Worm (Caenorhabditis elegans): ENCODE measurements around the gene T06E8.2.

The T06E8.2 gene

ce11 chrV:10031384-10032171, 4.6 kb downstream of the T06E8.2 start:
- TF ChIP-seq ets-5 (GFP tag; IDR thresholded peaks at IDR 0.05) (no peak), grh-1 (GFP tag; IDR thresholded peaks at IDR 0.05) (no peak; the same call in 1 of the 2 replicates), snpc-4 (tag; optimal IDR thresholded peaks at IDR 0.05) (no peak), mef-2 (tag; optimal IDR thresholded peaks at IDR 0.05) (no peak), ztf-11 (tag; optimal IDR thresholded peaks at IDR 0.05) (no peak), swsn-7 (tag; optimal IDR thresholded peaks at IDR 0.05) (peak; percentile 25), dsc-1 (tag; optimal IDR thresholded peaks at IDR 0.05) (peak; percentile 21), aly-2 (tag; optimal IDR thresholded peaks at IDR 0.05) (no peak), isw-1 (GFP tag; IDR thresholded peaks at IDR 0.05) (peak; percentile 30; the same call in 1 of the 2 replicates), unc-98 (GFP tag; IDR thresholded peaks at IDR 0.05) (no peak), lin-15B (tag; optimal IDR thresholded peaks at IDR 0.05) (no peak), sox-4 (tag; optimal IDR thresholded peaks at IDR 0.05) (no peak), rnt-1 (tag; optimal IDR thresholded peaks at IDR 0.05) (peak; percentile 18), egl-27 (tag; optimal IDR thresholded peaks at IDR 0.05) (no peak), C04F5.9 (tag; optimal IDR thresholded peaks at IDR 0.05) (no peak), hlh-17 (GFP tag; optimal IDR thresholded peaks at IDR 0.05; ENCODE audit: borderline replicate concordance) (no peak), fos-1 (tag; optimal IDR thresholded peaks at IDR 0.05) (no peak), nhr-11 (tag; optimal IDR thresholded peaks at IDR 0.05) (no peak), egl-13 (tag; optimal IDR thresholded peaks at IDR 0.05) (no peak), fkh-8 (tag; optimal IDR thresholded peaks at IDR 0.05) (no peak), nhr-71 (tag; optimal IDR thresholded peaks at IDR 0.05) (peak; percentile 67), nhr-20 (tag; optimal IDR thresholded peaks at IDR 0.05) (peak; percentile 55), pqm-1 (tag; optimal IDR thresholded peaks at IDR 0.05) (no peak), dpl-1 (GFP tag; optimal IDR thresholded peaks at IDR 0.05) (peak; percentile 91 to 95 (median 93)), hlh-4 (tag; optimal IDR thresholded peaks at IDR 0.05) (no peak), lin-14 (GFP tag; optimal IDR thresholded peaks at IDR 0.05) (peak; percentile 36), nhr-77 (tag; optimal IDR thresholded peaks at IDR 0.05) (peak; percentile 29), unc-30 (tag; optimal IDR thresholded peaks at IDR 0.05) (no peak), F16B12.6 (tag; optimal IDR thresholded peaks at IDR 0.05) (peak; percentile 92), snu-23 (GFP tag; optimal IDR thresholded peaks at IDR 0.05) (peak; percentile 70), lin-13 (GFP tag; optimal IDR thresholded peaks at IDR 0.05) (peak; percentile 59), fkh-10 (GFP tag; optimal IDR thresholded peaks at IDR 0.05) (no peak), nhr-28 (tag; optimal IDR thresholded peaks at IDR 0.05) (no peak), ceh-90 (tag; optimal IDR thresholded peaks at IDR 0.05) (peak; percentile 60), mdl-1 (tag; optimal IDR thresholded peaks at IDR 0.05) (no peak), unc-130 (tag; optimal IDR thresholded peaks at IDR 0.05) (no peak), pag-3 (tag; optimal IDR thresholded peaks at IDR 0.05; ENCODE audit: borderline replicate concordance, insufficient read depth) (no peak), zag-1 (tag; optimal IDR thresholded peaks at IDR 0.05) (no peak), sup-37 (GFP tag; optimal IDR thresholded peaks at IDR 0.05) (no peak), mab-9 (GFP tag; IDR thresholded peaks at IDR 0.05) (no peak), mep-1 (tag; optimal IDR thresholded peaks at IDR 0.05) (peak; percentile 60), xbp-1 (tag; optimal IDR thresholded peaks at IDR 0.05) (peak; percentile 43), tbx-2 (tag; optimal IDR thresholded peaks at IDR 0.05) (peak; percentile 17), tlp-1 (tag; optimal IDR thresholded peaks at IDR 0.05) (no peak), nhr-12 (tag; optimal IDR thresholded peaks at IDR 0.05) (no peak), efl-3 (GFP tag; optimal IDR thresholded peaks at IDR 0.05) (no peak), unc-86 (tag; optimal IDR thresholded peaks at IDR 0.05) (no peak), nhr-85 (tag) (peak; percentile 84), elt-2 (tag; optimal IDR thresholded peaks at IDR 0.05) (peak; percentile 40), lsy-2 (tag; optimal IDR thresholded peaks at IDR 0.05) (peak; percentile 23 to 71), nhr-84 (tag; optimal IDR thresholded peaks at IDR 0.05) (no peak), nhr-90 (tag; optimal IDR thresholded peaks at IDR 0.05; ENCODE audit: poor library complexity) (peak; percentile 58)

Data from whole organism, L1 larva.